Worm (Caenorhabditis elegans): ENCODE data around the gene prx-2.

Gene prx-2

ce11 chrIV:11656144-11656780 is 12.3 kb downstream of the prx-2 start, which contains the start of gene ZK809.5:
ZK809.5 (plus strand) TSS chrIV:11656730.
- TF ChIP-seq him-1 (tag; optimal IDR thresholded peaks at IDR 0.05) (no peak), W03F9.2 (tag; optimal IDR thresholded peaks at IDR 0.05) (no peak), dao-5 (tag; optimal IDR thresholded peaks at IDR 0.05) (no peak)

- no peak for TF ChIP-seq him-1 (tag; optimal IDR thresholded peaks at IDR 0.05)
- TF ChIP-seq dao-5 (tag; optimal IDR thresholded peaks at IDR 0.05): no peak
- no peak for TF ChIP-seq W03F9.2 (tag; optimal IDR thresholded peaks at IDR 0.05)
Measured at ce11 chrIV:11659794-11660312, 15.9 kb downstream of the prx-2 start, which contains the start of gene ZK792.1. ZK792.1 (plus strand) TSS chrIV:11659844.

ce11 chrIV:11665010-11665409 is 21.1 kb downstream of the prx-2 start, which contains the start of gene ZK809.9:
ZK809.9 (plus strand) TSS chrIV:11665310.
- TF ChIP-seq W03F9.2 (tag; optimal IDR thresholded peaks at IDR 0.05) (no peak), him-1 (tag; optimal IDR thresholded peaks at IDR 0.05) (no peak), dao-5 (tag; optimal IDR thresholded peaks at IDR 0.05) (no peak)

ce11 chrIV:11668001-11668400 is 24.1 kb downstream of the prx-2 start, which contains the start of gene atg-4.2:
atg-4.2 (plus strand) TSS chrIV:11668024.
- TF ChIP-seq W03F9.2 (tag; optimal IDR thresholded peaks at IDR 0.05): no peak
- TF ChIP-seq him-1 (tag; optimal IDR thresholded peaks at IDR 0.05): no peak
- no peak for TF ChIP-seq dao-5 (tag; optimal IDR thresholded peaks at IDR 0.05)

- TF ChIP-seq him-1 (tag; optimal IDR thresholded peaks at IDR 0.05) (no peak), dao-5 (tag; optimal IDR thresholded peaks at IDR 0.05) (no peak), W03F9.2 (tag; optimal IDR thresholded peaks at IDR 0.05) (no peak)
Measured at ce11 chrIV:11673543-11673942, 29.6 kb downstream of the prx-2 start, which contains the start of gene inx-8. inx-8 (plus strand) TSS chrIV:11673843.

ce11 chrIV:11676054-11676453 is 32.1 kb downstream of the prx-2 start, which contains the start of gene inx-9:
inx-9 (plus strand) TSS chrIV:11676354.
- TF ChIP-seq W03F9.2 (tag; optimal IDR thresholded peaks at IDR 0.05) (no peak), dao-5 (tag; optimal IDR thresholded peaks at IDR 0.05) (no peak), him-1 (tag; optimal IDR thresholded peaks at IDR 0.05) (no peak)

- TF ChIP-seq W03F9.2 (tag; optimal IDR thresholded peaks at IDR 0.05): no peak
- TF ChIP-seq him-1 (tag; optimal IDR thresholded peaks at IDR 0.05): no peak
- TF ChIP-seq dao-5 (tag; optimal IDR thresholded peaks at IDR 0.05): no peak
Measured at ce11 chrIV:11681905-11682304, 38.0 kb downstream of the prx-2 start, which contains the start of gene ZK792.4. ZK792.4 (minus strand) TSS chrIV:11682005.

- TF ChIP-seq him-1 (tag; optimal IDR thresholded peaks at IDR 0.05) (no peak), W03F9.2 (tag; optimal IDR thresholded peaks at IDR 0.05) (no peak), dao-5 (tag; optimal IDR thresholded peaks at IDR 0.05) (no peak)
Measured at ce11 chrIV:11688018-11688417, 44.1 kb downstream of the prx-2 start, which contains the start of gene ZK792.5. ZK792.5 (minus strand) TSS chrIV:11688118.

ce11 chrIV:11690988-11691387 is 47.1 kb downstream of the prx-2 start, which contains the start of gene let-60:
let-60 (minus strand) TSS chrIV:11691088.
- no peak for TF ChIP-seq W03F9.2 (tag; optimal IDR thresholded peaks at IDR 0.05)
- no peak for TF ChIP-seq dao-5 (tag; optimal IDR thresholded peaks at IDR 0.05)
- TF ChIP-seq him-1 (tag; optimal IDR thresholded peaks at IDR 0.05): no peak

ce11 chrIV:11691524-11691923 is 47.6 kb downstream of the prx-2 start:
- TF ChIP-seq W03F9.2 (tag; optimal IDR thresholded peaks at IDR 0.05) (no peak), him-1 (tag; optimal IDR thresholded peaks at IDR 0.05) (no peak), dao-5 (tag; optimal IDR thresholded peaks at IDR 0.05) (no peak)

ce11 chrIV:11692071-11692673 is 48.2 kb downstream of the prx-2 start:
- TF ChIP-seq him-1 (tag; optimal IDR thresholded peaks at IDR 0.05) (peak; percentile 52), dao-5 (tag; optimal IDR thresholded peaks at IDR 0.05) (peak; percentile 55), W03F9.2 (tag; optimal IDR thresholded peaks at IDR 0.05) (peak; percentile 38)

- TF ChIP-seq W03F9.2 (tag; optimal IDR thresholded peaks at IDR 0.05) (no peak), him-1 (tag; optimal IDR thresholded peaks at IDR 0.05) (no peak), dao-5 (tag; optimal IDR thresholded peaks at IDR 0.05) (no peak)
Measured at ce11 chrIV:11693493-11693892, 49.6 kb downstream of the prx-2 start, which contains the start of gene ZK792.12. ZK792.12 (plus strand) TSS chrIV:11693793.

ce11 chrIV:11694143-11694542 is 50.2 kb downstream of the prx-2 start, which contains the start of gene ZK792.7:
ZK792.7 (plus strand) TSS chrIV:11694443.
- no peak for TF ChIP-seq dao-5 (tag; optimal IDR thresholded peaks at IDR 0.05)
- no peak for TF ChIP-seq W03F9.2 (tag; optimal IDR thresholded peaks at IDR 0.05)
- no peak for TF ChIP-seq him-1 (tag; optimal IDR thresholded peaks at IDR 0.05)

ce11 chrIV:11695634-11696033 is 51.7 kb downstream of the prx-2 start:
- TF ChIP-seq dao-5 (tag; optimal IDR thresholded peaks at IDR 0.05) (no peak), him-1 (tag; optimal IDR thresholded peaks at IDR 0.05) (no peak), W03F9.2 (tag; optimal IDR thresholded peaks at IDR 0.05) (peak; percentile 48)
